Worm (Caenorhabditis elegans) whole organism, dauer: ENCODE results near the gene C35A11.4.

ENCODE experiments used
- unc-62 ChIP-seq: sonication (generic microtip); optimal IDR thresholded peaks from 2 replicates; lab custom pipeline; 2017; ENCODE audit warnings: missing biosample characterization, missing genetic modification reagents, missing genetic modification characterization

C35A11.4 gene

DNA sequence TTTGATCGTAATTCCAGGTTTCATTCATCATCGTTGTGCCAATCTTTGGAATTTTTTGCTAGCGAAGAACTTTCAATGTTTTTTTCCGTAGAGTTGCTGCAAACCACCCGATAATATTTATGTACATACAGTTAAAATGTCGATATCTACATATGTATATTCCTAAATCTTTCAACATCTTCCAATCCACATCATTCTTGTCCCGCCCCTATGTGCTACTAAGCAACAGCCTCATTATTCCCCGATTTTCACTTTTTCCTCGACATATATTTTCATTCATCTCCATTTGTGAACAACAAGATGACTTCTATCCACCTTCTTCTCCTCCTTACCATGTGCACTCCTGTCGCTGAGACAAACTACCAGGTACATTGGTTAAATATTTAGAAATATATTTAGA is 20.8 kb downstream of the C35A11.4 start, which contains the start of gene C35A11.3:
Gene C35A11.3 (plus strand): TSS at position 301 of the 400 bp plus-strand sequence.
- no peak for TF ChIP-seq unc-62 (GFP tag; lab: Kevin White, UChicago)

ce11 chrV:5368792-5369191 is 24.2 kb downstream of the C35A11.4 start, which contains the start of gene T09D3.9:
TSS of gene T09D3.9 (minus strand) at chrV:5368892.
- no peak for TF ChIP-seq unc-62 (GFP tag; lab: Kevin White, UChicago)

DNA sequence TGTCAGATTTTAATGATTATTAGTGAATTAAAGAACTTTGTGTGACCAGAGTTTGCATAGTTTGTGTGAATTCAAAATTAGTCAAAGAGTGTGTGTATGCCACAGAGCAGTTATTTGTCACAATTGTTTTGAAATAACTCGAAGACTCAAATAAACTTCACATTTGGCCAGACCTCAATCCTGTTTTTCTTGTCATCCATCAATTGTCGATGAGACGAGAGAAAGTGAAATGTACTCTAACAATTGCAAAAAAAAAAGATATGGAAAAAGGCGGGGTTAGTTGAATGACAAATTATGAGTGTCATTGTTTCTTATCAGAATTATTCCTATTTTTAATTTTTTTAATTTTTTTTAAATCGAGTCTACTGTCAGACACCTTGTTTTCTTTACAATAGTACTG is 28.1 kb downstream of the C35A11.4 start, which contains the start of gene T09D3.8:
Gene T09D3.8 (plus strand): TSS at position 301 of the 400 bp plus-strand sequence.
- no peak for TF ChIP-seq unc-62 (GFP tag; lab: Kevin White, UChicago)

- TF ChIP-seq unc-62 (GFP tag; lab: Kevin White, UChicago) = no peak
Observed at ce11 chrV:5362220-5362619, 30.7 kb downstream of the C35A11.4 start.

ce11 chrV:5358772-5359171 is 34.2 kb downstream of the C35A11.4 start, which contains the start of gene nhr-216:
TSS of gene nhr-216 (minus strand) at chrV:5358872.
- TF ChIP-seq unc-62 (GFP tag; lab: Kevin White, UChicago) = no peak

ce11 chrV:5351483-5351882 is 41.5 kb downstream of the C35A11.4 start, which contains the start of gene srd-9:
TSS of gene srd-9 (plus strand) at chrV:5351783.
- TF ChIP-seq unc-62 (GFP tag; lab: Kevin White, UChicago) = no peak

DNA sequence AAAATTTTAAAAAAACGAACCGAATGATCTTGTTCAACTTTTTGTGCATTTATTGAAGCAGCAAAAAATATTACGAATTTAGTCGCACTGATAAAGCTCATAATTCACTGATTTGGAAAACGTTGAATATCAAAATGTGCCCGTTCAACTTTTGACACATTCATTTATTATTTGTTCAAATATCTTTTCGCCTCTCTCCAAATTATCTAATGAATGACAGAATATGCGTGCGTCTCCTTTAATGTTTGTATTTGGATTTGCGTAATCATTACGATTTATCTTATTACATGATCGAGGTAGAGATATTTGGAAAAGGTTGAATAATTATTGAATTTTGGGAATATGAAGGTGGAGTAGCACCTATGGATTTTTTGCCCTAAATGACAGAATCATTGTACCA is 43.5 kb downstream of the C35A11.4 start, which contains the start of gene T09D3.3:
Gene T09D3.3 (minus strand): TSS at position 101 of the 400 bp plus-strand sequence.
- TF ChIP-seq unc-62 (GFP tag; lab: Kevin White, UChicago) = no peak

- no peak for TF ChIP-seq unc-62 (GFP tag; lab: Kevin White, UChicago)
Observed at ce11 chrV:5345419-5345818, 47.5 kb downstream of the C35A11.4 start, which contains the start of gene srg-25. TSS of gene srg-25 (minus strand) at chrV:5345519.

ce11 chrV:5339497-5339896 is 53.5 kb downstream of the C35A11.4 start, which contains the start of gene srg-27:
TSS of gene srg-27 (plus strand) at chrV:5339797.
- no peak for TF ChIP-seq unc-62 (GFP tag; lab: Kevin White, UChicago)
